Worm (Caenorhabditis elegans) whole organism, midembryonic: ENCODE data around the gene F47B10.8.

ENCODE experiments used
- flt-1 ChIP-seq: fragments of 200-800 bp; sonication (Bioruptor generic); IDR thresholded peaks from 2 replicates; pipeline ENCODE4 v1.3.6; 2022; ENCODE audit warnings: missing genetic modification characterization, missing compliant biosample characterization
- ztf-23 ChIP-seq: fragments of 200-800 bp; sonication (Bioruptor generic); IDR thresholded peaks from 2 replicates; pipeline ENCODE4 v1.3.6; 2022; ENCODE audit warnings: missing genetic modification reagents, missing genetic modification characterization, missing compliant biosample characterization

- TF ChIP-seq ztf-23 (no peak), flt-1 (GFP tag; lab: Robert Waterston, UW) (no peak)
Observed at ce11 chrX:10859211-10859610, 51.4 kb downstream of the F47B10.8 start, which contains the start of gene pgp-5.
